Fruit fly (Drosophila melanogaster): ENCODE data around the gene CG43057.

The CG43057 gene

DNA sequence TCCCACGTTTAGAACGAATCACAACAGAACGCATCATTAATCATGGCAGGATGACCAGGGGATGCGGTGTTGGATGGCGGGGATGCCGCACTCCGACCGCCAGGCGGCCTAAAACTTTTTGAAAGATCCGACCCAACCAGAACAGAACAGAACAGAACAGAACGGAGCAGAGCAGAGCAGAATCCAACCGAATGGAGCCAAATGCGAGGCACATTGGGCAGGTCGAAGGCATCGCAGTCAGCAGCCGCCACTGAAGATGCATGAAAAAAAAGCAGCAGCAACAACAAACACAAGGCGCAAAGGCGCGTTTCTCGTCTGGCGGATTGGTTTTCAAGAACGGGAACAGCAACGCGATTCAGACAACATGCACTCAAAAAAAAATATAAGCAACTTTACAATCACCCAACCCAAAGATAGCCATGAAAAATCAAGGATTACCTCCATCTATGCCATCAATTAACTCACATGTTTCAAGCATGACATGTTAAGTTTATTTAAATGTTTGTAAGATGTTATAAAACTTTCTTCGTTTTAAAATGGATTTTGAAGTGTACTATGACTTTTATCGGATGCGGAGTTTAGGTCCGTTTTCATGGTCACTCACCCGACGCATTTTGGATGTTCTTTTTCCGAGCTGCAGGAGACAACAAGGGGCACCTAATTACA is 35.7 kb upstream of the CG43057 start (continued):
- TF ChIP-seq CG1647 (GFP tag; optimal IDR thresholded peaks at IDR 0.05) (peak; percentile 24), CG12391 (tag; optimal IDR thresholded peaks at IDR 0.05) (peak; percentile 80), insv (GFP tag; optimal IDR thresholded peaks at IDR 0.05) (no peak), zf30C (GFP tag; optimal IDR thresholded peaks at IDR 0.05) (peak; percentile 69), CG9817 (tag; optimal IDR thresholded peaks at IDR 0.05) (no peak), eyg (GFP tag; optimal IDR thresholded peaks at IDR 0.05) (no peak), CG10431 (GFP tag; optimal IDR thresholded peaks at IDR 0.05) (peak; percentile 7), dati (GFP tag; IDR thresholded peaks at IDR 0.05) (peak; percentile 36; the same call in 1 of the 2 replicates), crp (GFP tag; optimal IDR thresholded peaks at IDR 0.05) (no peak), CG4617 (GFP tag; optimal IDR thresholded peaks at IDR 0.05; ENCODE audit: borderline replicate concordance) (no peak), Doc3 (GFP tag; IDR thresholded peaks at IDR 0.05; ENCODE audit: partially characterized antibody) (no peak), CG31365 (tag; optimal IDR thresholded peaks at IDR 0.05) (no peak), Hey (tag; optimal IDR thresholded peaks at IDR 0.05) (no peak), vnd (GFP tag; IDR thresholded peaks at IDR 0.05; ENCODE audit: partially characterized antibody) (no peak), fd64A (GFP tag; optimal IDR thresholded peaks at IDR 0.05) (peak; percentile 45), Xrp1 (GFP tag; IDR thresholded peaks at IDR 0.05) (peak; percentile 89), nerfin-1 (tag; optimal IDR thresholded peaks at IDR 0.05) (peak; percentile 59), salm (tag; optimal IDR thresholded peaks at IDR 0.05) (no peak), Bgb (GFP tag; IDR thresholded peaks at IDR 0.05; ENCODE audit: partially characterized antibody) (no peak), Hr78 (GFP tag; optimal IDR thresholded peaks at IDR 0.05) (peak in 1 of 2 experiments; percentile 0), CG1233 (GFP tag; optimal IDR thresholded peaks at IDR 0.05) (peak; percentile 57), Trl (optimal IDR thresholded peaks at IDR 0.05) (no peak), Trl (GFP tag; optimal IDR thresholded peaks at IDR 0.05) (peak; percentile 6), Pdp1 (GFP tag; optimal IDR thresholded peaks at IDR 0.05) (peak; percentile 47 to 51), CG10959 (GFP tag; IDR thresholded peaks at IDR 0.05) (peak; percentile 81), Six4 (GFP tag; optimal IDR thresholded peaks at IDR 0.05) (peak; percentile 60), en (GFP tag; optimal IDR thresholded peaks at IDR 0.05) (peak; percentile 29), CG8388 (GFP tag; optimal IDR thresholded peaks at IDR 0.05) (peak; percentile 77), tap (tag; optimal IDR thresholded peaks at IDR 0.05) (peak; percentile 46), CG9609 (GFP tag; optimal IDR thresholded peaks at IDR 0.05) (peak; percentile 49), ase (GFP tag; IDR thresholded peaks at IDR 0.05) (no peak), gcm (GFP tag; optimal IDR thresholded peaks at IDR 0.05) (peak; percentile 52), otp (GFP tag; IDR thresholded peaks at IDR 0.05) (peak; percentile 80; the same call in 2 of the 3 replicates), GATAe (GFP tag; conservative IDR thresholded peaks at IDR 0.05) (no peak), CG13624 (GFP tag; optimal IDR thresholded peaks at IDR 0.05) (no peak), CG12236 (GFP tag; optimal IDR thresholded peaks at IDR 0.05) (peak; percentile 15), sd (tag; optimal IDR thresholded peaks at IDR 0.05) (no peak), CG32772 (GFP tag; IDR thresholded peaks at IDR 0.05) (0 out of 2 replicates have a peak, but pooled peaks have one; percentile 26), D19A (tag; optimal IDR thresholded peaks at IDR 0.05) (peak; percentile 74), bbx (GFP tag; IDR thresholded peaks at IDR 0.05; ENCODE audit: partially characterized antibody) (no peak), NK7.1 (GFP tag; optimal IDR thresholded peaks at IDR 0.05) (no peak), repo (GFP tag; optimal IDR thresholded peaks at IDR 0.05) (peak; percentile 20), HmgD (GFP tag; optimal IDR thresholded peaks at IDR 0.05) (no peak), amos (GFP tag; IDR thresholded peaks at IDR 0.05; ENCODE audit: partially characterized antibody) (no peak), CG10565 (GFP tag; optimal IDR thresholded peaks at IDR 0.05) (no peak), jing (GFP tag; optimal IDR thresholded peaks at IDR 0.05) (peak; percentile 58), zen2 (GFP tag; IDR thresholded peaks at IDR 0.05; ENCODE audit: partially characterized antibody) (no peak), CG3065 (GFP tag; optimal IDR thresholded peaks at IDR 0.05) (no peak), corto (GFP tag; optimal IDR thresholded peaks at IDR 0.05) (peak; percentile 94)

All from whole organism, embryonic.